Worm (Caenorhabditis elegans) whole organism, L1 larva: ENCODE results near the gene twk-31.

Source experiments
- aha-1 ChIP-seq: fragments of 150-350 bp; optimal IDR thresholded peaks from 2 replicates; lab custom pipeline; 2014; ENCODE audit warnings: missing biosample characterization, missing genetic modification characterization
- egl-27 ChIP-seq, 2 experiments: fragments of 150-350 bp in 1 of 2; sonication (generic microtip); optimal IDR thresholded peaks; 3 replicates each; lab custom pipeline; 2017 to 2018; ENCODE audit warnings: missing biosample characterization in 2 of 2, missing genetic modification characterization in 2 of 2, missing genetic modification reagents in 2 of 2
- elt-2 ChIP-seq: sonication (generic microtip); optimal IDR thresholded peaks from 2 replicates; lab custom pipeline; 2016; ENCODE audit warnings: missing genetic modification characterization, mild to moderate bottlenecking, inconsistent platforms, missing compliant biosample characterization, missing genetic modification reagents
- jun-1 ChIP-seq: fragments of 150-350 bp; optimal IDR thresholded peaks from 2 replicates; lab custom pipeline; 2014; ENCODE audit warnings: missing biosample characterization, missing genetic modification reagents, missing genetic modification characterization
- lin-15B ChIP-seq: fragments of 150-350 bp; sonication (generic microtip); optimal IDR thresholded peaks from 3 replicates; lab custom pipeline; 2014; ENCODE audit warnings: missing biosample characterization, missing genetic modification characterization
- lin-35 ChIP-seq, 2 experiments: fragments of 150-350 bp; optimal IDR thresholded peaks; 2 replicates each; lab custom pipeline; 2014; ENCODE audit warnings: missing biosample characterization in 2 of 2, missing genetic modification characterization in 2 of 2, missing genetic modification reagents in 2 of 2
- nhr-20 ChIP-seq: sonication (generic microtip); optimal IDR thresholded peaks from 2 replicates; lab custom pipeline; 2016; ENCODE audit warnings: mild to moderate bottlenecking, missing genetic modification characterization, missing compliant biosample characterization
- nhr-76 ChIP-seq: sonication (generic microtip); optimal IDR thresholded peaks from 2 replicates; lab custom pipeline; 2017; ENCODE audit warnings: missing biosample characterization, missing genetic modification characterization
- nhr-85 ChIP-seq: sonication (generic microtip); peaks from one replicate; lab custom pipeline; 2016; ENCODE audit warnings: missing genetic modification characterization, inconsistent platforms, missing compliant biosample characterization
- pag-3 ChIP-seq: sonication (generic microtip); optimal IDR thresholded peaks from 2 replicates; lab custom pipeline; 2017; ENCODE audit warnings: missing genetic modification characterization, mild to moderate bottlenecking, missing compliant biosample characterization, antibody characterized with exemption, borderline replicate concordance; ENCODE audit not compliant: insufficient read depth
- pqm-1 ChIP-seq: sonication (generic microtip); optimal IDR thresholded peaks from 3 replicates; lab custom pipeline; 2017; ENCODE audit warnings: missing biosample characterization, missing genetic modification characterization
- unc-98 ChIP-seq: fragments of 200-800 bp; sonication (Bioruptor generic); IDR thresholded peaks from 2 replicates; pipeline ENCODE4 v1.3.6; 2022; ENCODE audit warnings: missing genetic modification characterization, missing compliant biosample characterization
- ztf-11 ChIP-seq, 2 experiments: sonication (generic microtip); optimal IDR thresholded peaks; 2 replicates each; lab custom pipeline; 2016 to 2017; ENCODE audit warnings: missing genetic modification characterization in 2 of 2, missing biosample characterization in 1 of 2, missing compliant biosample characterization in 1 of 2

- TF ChIP-seq ztf-11 (tag; optimal IDR thresholded peaks at IDR 0.05; lab: Kevin White, UChicago) (no peak), pag-3 (tag; lab: Kevin White, UChicago) (no peak), nhr-20 (tag; lab: Kevin White, UChicago) (no peak), elt-2 (tag; lab: Kevin White, UChicago) (no peak), egl-27 (tag; optimal IDR thresholded peaks at IDR 0.05; lab: Kevin White, UChicago) (no peak), nhr-76 (tag; lab: Kevin White, UChicago) (no peak), pqm-1 (tag; lab: Kevin White, UChicago) (no peak), lin-35 (GFP tag; optimal IDR thresholded peaks at IDR 0.05; lab: Kevin White, UChicago) (no peak), jun-1 (tag; lab: Kevin White, UChicago) (no peak), nhr-85 (tag; lab: Kevin White, UChicago) (no peak), unc-98 (GFP tag; lab: Robert Waterston, UW) (no peak), aha-1 (tag; lab: Kevin White, UChicago) (no peak), lin-15B (tag; lab: Kevin White, UChicago) (no peak)
Observed at ce11 chrIII:11419551-11419950, 9.1 kb downstream of the twk-31 start.
